Fruit fly (Drosophila melanogaster): ENCODE measurements around the gene CG42655.

- TF ChIP-seq Abd-B (GFP tag; optimal IDR thresholded peaks at IDR 0.05) (no peak), Jra (GFP tag; optimal IDR thresholded peaks at IDR 0.05) (no peak), ey (GFP tag; optimal IDR thresholded peaks at IDR 0.05) (no peak)
These were observed 23.7 kb downstream of the CG42655 start for dm6 chr3L:19929719-19930334.
